Fruit fly (Drosophila melanogaster): ENCODE data around the gene THG.

dm6 chr2L:15009703-15010102 is at the start of gene THG, which contains the start of gene Rnmt:
- no peak for TF ChIP-seq pan (optimal IDR thresholded peaks at IDR 0.05)
- TF ChIP-seq Dll (optimal IDR thresholded peaks at IDR 0.05), result no peak
- no peak for TF ChIP-seq psq (optimal IDR thresholded peaks at IDR 0.05)
- no peak for TF ChIP-seq EcR (GFP tag; optimal IDR thresholded peaks at IDR 0.05)
- TF ChIP-seq usp (GFP tag; optimal IDR thresholded peaks at IDR 0.05), result no peak
